Worm (Caenorhabditis elegans): Measurements from ENCODE around the gene Y26E6A.3.

The Y26E6A.3 gene

DNA sequence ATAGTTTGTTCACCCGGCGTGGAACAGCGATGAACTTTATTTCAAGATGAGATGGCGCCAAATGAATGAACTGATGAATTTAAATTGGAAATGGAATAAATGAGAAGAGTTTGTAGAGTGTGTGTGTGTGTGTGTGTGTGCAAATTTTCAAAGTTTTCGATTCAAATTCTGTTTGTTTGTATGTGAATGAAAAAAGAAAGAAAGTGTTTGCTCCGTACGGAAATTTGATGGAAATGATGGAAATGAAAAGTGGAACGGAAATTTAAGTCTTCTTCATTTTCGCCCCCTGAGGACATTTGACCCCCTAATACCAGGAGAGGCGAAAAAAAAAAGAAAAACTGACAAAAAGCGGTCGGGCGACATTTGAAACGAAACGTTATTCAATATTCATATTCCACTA lies 31.7 kb downstream of the Y26E6A.3 start:
- no peak for TF ChIP-seq elt-3 (tag; optimal IDR thresholded peaks at IDR 0.05)
- TF ChIP-seq ceh-9 (tag; optimal IDR thresholded peaks at IDR 0.05), result no peak
- no peak for TF ChIP-seq elt-2 (tag; optimal IDR thresholded peaks at IDR 0.05)
- no peak for TF ChIP-seq nhr-23 (tag; optimal IDR thresholded peaks at IDR 0.05)
- TF ChIP-seq unc-62 (GFP tag; optimal IDR thresholded peaks at IDR 0.05), result no peak
- TF ChIP-seq ztf-11 (tag; optimal IDR thresholded peaks at IDR 0.05), result no peak
- TF ChIP-seq mdl-1 (tag; optimal IDR thresholded peaks at IDR 0.05), result no peak
- TF ChIP-seq egl-27 (tag; optimal IDR thresholded peaks at IDR 0.05), result no peak
- no peak for TF ChIP-seq unc-39 (tag; optimal IDR thresholded peaks at IDR 0.05)
- TF ChIP-seq nhr-12 (tag; optimal IDR thresholded peaks at IDR 0.05), result no peak
- TF ChIP-seq tbx-2 (tag; optimal IDR thresholded peaks at IDR 0.05), result no peak
- no peak for TF ChIP-seq nfya-1 (tag; optimal IDR thresholded peaks at IDR 0.05; ENCODE audit: insufficient read depth)

DNA sequence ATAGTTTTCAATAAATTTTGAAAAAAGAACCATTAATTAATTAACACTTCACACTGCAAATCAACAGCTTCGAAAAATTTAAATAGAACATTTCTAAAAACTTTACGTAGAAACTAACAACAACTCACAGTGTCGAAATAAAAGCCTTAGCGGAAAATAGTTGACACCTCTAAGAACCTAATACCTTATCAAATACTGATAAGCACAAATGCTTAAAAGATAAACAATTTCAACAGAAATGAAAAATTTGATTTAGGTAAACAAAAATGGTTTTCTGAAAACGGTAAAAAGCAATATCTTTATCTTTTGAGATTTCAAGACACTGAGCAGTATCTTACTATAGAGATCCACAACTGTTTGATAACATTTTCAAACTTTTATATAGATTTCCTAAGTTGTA lies 32.9 kb downstream of the Y26E6A.3 start:
- TF ChIP-seq elt-2 (tag; optimal IDR thresholded peaks at IDR 0.05) (peak; percentile 46), lin-15B (tag; optimal IDR thresholded peaks at IDR 0.05) (no peak), ztf-11 (tag; optimal IDR thresholded peaks at IDR 0.05) (no peak)

DNA sequence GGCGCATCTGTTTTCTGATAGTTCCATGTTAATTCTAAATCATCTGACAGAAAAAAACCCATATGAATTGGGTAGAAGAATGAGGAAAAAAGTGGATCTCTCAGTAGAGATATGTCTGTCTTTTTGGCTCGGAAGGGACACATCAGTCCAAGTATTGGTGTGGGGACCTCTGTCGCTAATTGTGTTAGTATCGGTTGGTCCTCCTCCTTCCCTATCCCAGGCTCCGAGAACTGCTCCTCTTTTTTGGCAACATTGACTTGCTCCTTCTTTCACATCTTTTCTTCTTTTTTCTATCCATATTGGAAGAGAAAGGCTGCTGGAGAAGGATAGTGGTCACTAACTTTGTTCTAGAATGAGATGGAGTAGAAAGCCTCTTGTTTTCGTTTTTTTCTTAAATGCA lies 33.8 kb downstream of the Y26E6A.3 start:
- TF ChIP-seq nhr-77 (tag; optimal IDR thresholded peaks at IDR 0.05) (no peak), unc-39 (tag; optimal IDR thresholded peaks at IDR 0.05) (peak; percentile 9), ztf-11 (tag; optimal IDR thresholded peaks at IDR 0.05) (no peak)

DNA sequence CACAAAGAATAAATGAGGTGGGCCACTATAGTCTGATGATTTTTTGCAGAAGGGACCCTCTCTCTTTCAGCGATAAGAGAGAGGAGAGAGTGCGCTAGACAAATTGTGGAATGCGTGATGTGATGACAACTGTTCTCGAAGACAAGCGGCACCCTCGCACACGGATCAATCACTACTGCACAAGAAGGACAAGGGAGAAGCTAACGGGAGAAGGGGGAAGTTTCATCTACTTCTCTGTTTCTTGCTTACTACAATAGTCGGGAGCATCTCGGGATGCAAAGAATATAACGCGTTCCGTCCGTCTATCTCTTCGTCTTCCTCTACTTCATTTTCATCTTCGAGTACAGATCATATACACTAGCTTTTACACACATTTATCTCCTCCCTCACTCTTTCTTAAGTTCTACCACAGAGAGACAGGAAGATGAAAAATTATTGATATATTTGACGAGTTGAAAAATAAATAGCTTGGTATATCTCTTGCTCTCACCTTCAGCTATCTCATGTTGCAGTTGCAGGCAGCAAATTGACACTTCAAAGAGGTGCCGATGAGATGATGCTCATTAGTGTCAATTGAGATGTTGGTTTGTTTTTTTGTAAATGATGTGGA lies 36.3 kb downstream of the Y26E6A.3 start:
- TF ChIP-seq egl-5 (tag; optimal IDR thresholded peaks at IDR 0.05) (peak; percentile 77), zag-1 (tag; optimal IDR thresholded peaks at IDR 0.05) (no peak)

DNA sequence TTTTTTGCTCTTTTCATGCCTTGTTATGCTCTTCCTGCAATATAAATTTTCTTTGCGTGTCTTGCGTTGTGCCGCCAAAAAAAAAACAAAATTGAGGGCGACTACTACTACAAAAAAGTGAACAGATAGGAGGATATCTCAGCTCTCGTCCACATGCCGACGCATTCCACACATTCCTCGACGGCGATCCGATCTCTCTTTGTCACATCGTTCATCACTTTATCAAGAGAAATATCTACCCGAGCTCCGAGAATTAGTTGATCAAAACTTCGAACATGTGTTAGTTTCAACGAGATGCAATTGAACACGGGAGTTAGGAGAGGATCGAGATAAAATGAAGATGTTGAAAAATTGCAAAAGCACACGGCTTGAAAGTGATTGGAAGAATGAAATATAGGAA lies 38.6 kb downstream of the Y26E6A.3 start:
- TF ChIP-seq nhr-67 (tag; optimal IDR thresholded peaks at IDR 0.05) (no peak), lin-39 (tag; optimal IDR thresholded peaks at IDR 0.05) (no peak), ztf-11 (tag; optimal IDR thresholded peaks at IDR 0.05) (no peak), egl-5 (tag; optimal IDR thresholded peaks at IDR 0.05) (peak; percentile 17)

DNA sequence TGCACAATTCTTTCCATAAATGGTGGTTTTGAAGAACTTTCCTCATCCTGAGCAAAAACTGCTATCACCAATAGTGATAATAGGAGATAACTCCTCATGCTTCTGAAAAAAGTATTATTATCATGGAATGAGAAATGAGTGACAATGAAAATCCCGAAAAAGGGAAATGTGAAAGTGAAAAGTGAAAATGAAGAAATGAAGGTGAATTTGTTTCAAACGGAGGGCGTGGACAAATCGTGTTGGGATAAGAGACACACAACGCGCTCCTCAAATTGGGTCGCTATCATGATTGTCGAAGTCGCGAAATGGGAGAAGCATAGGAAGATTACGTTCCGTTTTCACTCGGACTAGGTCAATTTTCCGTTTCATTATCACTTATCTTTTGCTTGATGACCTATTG lies 45.6 kb downstream of the Y26E6A.3 start, which contains the start of gene M03B6.3:
Gene M03B6.3, minus strand, starts transcription at position 102 of the 400 bp plus-strand sequence.
- peak; percentile 3 for TF ChIP-seq nhr-23 (tag; optimal IDR thresholded peaks at IDR 0.05)
- TF ChIP-seq nhr-76 (tag; optimal IDR thresholded peaks at IDR 0.05), result no peak

DNA sequence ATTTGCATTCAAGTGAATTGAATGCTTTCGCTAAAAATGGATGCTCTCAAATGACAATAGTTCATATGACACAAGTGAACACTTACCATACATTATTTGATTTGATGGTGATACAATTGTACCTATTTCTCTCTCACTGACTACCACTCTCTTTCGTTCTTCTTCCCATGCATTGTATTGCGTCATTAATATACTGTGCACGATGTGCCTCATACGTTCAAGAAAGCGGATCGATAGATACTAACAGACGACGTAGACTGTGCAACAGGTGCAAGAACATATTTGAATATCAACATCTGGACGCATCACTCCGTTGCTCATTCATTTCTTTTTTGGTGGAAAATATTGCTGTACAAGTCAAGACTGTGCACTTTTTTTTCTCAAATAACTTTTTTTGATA lies 51.1 kb downstream of the Y26E6A.3 start, which contains the start of gene M03B6.4:
Gene M03B6.4, plus strand, starts transcription at position 149 of the 400 bp plus-strand sequence.
- TF ChIP-seq zag-1 (tag; optimal IDR thresholded peaks at IDR 0.05) (no peak), tbx-2 (tag; optimal IDR thresholded peaks at IDR 0.05) (no peak), unc-39 (tag; optimal IDR thresholded peaks at IDR 0.05) (no peak), egl-5 (tag; optimal IDR thresholded peaks at IDR 0.05) (no peak), nhr-23 (tag; optimal IDR thresholded peaks at IDR 0.05) (no peak), eor-1 (tag; optimal IDR thresholded peaks at IDR 0.05) (no peak), daf-12 (tag; optimal IDR thresholded peaks at IDR 0.05) (no peak)

Data from whole organism, L3 larva.